Fruit fly (Drosophila melanogaster) S2 (cell line): ENCODE data around the gene CG6602.

Experiments
- CG8478 ChIP-seq: fragments of >200 bp; optimal IDR thresholded peaks from 2 replicates; lab custom pipeline; 2018
- CTCF ChIP-seq, 2 experiments: fragments of >200 bp; optimal IDR thresholded peaks; 2 replicates each; lab custom pipeline; 2018

dm6 chr3L:6070119-6070518 is 1.8 kb upstream of the CG6602 start:
- TF ChIP-seq CTCF (optimal IDR thresholded peaks at IDR 0.05; lab: Kevin White, UChicago) (no peak), CG8478 (lab: Kevin White, UChicago) (no peak)
